Worm (Caenorhabditis elegans) whole organism, L4 larva: Measurements from ENCODE around the gene acr-7.

Source experiments
- D1046.2 ChIP-seq: fragments of 200-800 bp; sonication (Bioruptor generic); IDR thresholded peaks from 2 replicates; pipeline ENCODE4 v1.3.6; 2022; ENCODE audit warnings: missing genetic modification characterization, missing compliant biosample characterization
- F10B5.3 ChIP-seq: sonication (generic microtip); optimal IDR thresholded peaks from 2 replicates; lab custom pipeline; 2016; ENCODE audit warnings: mild to moderate bottlenecking, missing genetic modification characterization, missing compliant biosample characterization
- F44E2.7 ChIP-seq: fragments of 200-800 bp; sonication (Bioruptor generic); IDR thresholded peaks from 2 replicates; pipeline ENCODE4 v2.1.2; 2022; ENCODE audit warnings: missing genetic modification characterization, missing compliant biosample characterization
- T20F7.1 ChIP-seq: fragments of 200-800 bp; sonication (Bioruptor generic); optimal IDR thresholded peaks from 2 replicates; lab custom pipeline; 2018; ENCODE audit warnings: mild to moderate bottlenecking, missing genetic modification characterization, missing compliant biosample characterization
- Y105C5A.15 ChIP-seq: fragments of 200-800 bp; sonication (Bioruptor generic); IDR thresholded peaks from 2 replicates; pipeline ENCODE4 v1.3.6; 2022; ENCODE audit warnings: missing genetic modification characterization, missing compliant biosample characterization
- Y48G9A.11 ChIP-seq: fragments of 200-800 bp; sonication (Bioruptor generic); IDR thresholded peaks from 2 replicates; pipeline ENCODE4 v1.3.6; 2022; ENCODE audit warnings: missing genetic modification reagents, missing genetic modification characterization, missing compliant biosample characterization
- ZK337.2 ChIP-seq: fragments of 200-800 bp; sonication (Bioruptor generic); IDR thresholded peaks from 2 replicates; pipeline ENCODE4 v1.3.6; 2022; ENCODE audit warnings: missing genetic modification reagents, missing genetic modification characterization, missing compliant biosample characterization
- aha-1 ChIP-seq: fragments of 150-350 bp; peaks from one replicate; lab custom pipeline; 2014; ENCODE audit warnings: missing biosample characterization, missing genetic modification characterization
- aly-2 ChIP-seq: sonication (generic microtip); optimal IDR thresholded peaks from 2 replicates; lab custom pipeline; 2018; ENCODE audit warnings: missing biosample characterization, missing genetic modification characterization
- arid-1 ChIP-seq: fragments of 200-800 bp; sonication (Bioruptor generic); conservative IDR thresholded peaks from 2 replicates; pipeline ENCODE4 v1.3.6; 2022; ENCODE audit warnings: missing genetic modification reagents, missing genetic modification characterization, missing compliant biosample characterization
- ces-1 ChIP-seq: fragments of 150-350 bp; sonication (generic microtip); optimal IDR thresholded peaks from 4 replicates; lab custom pipeline; 2014; ENCODE audit warnings: missing biosample characterization, missing genetic modification reagents, missing genetic modification characterization
- daf-12 ChIP-seq: fragments of 150-350 bp; optimal IDR thresholded peaks from 2 replicates; lab custom pipeline; 2014; ENCODE audit warnings: missing biosample characterization, missing genetic modification reagents, missing genetic modification characterization
- daf-16 ChIP-seq, 3 experiments: sonication (generic microtip); optimal IDR thresholded peaks; 2 replicates each; lab custom pipeline; 2016 to 2017; ENCODE audit warnings: missing genetic modification characterization in 3 of 3, missing genetic modification reagents in 3 of 3, mild to moderate bottlenecking in 2 of 3, missing compliant biosample characterization in 2 of 3, missing biosample characterization in 1 of 3, moderate library complexity in 1 of 3
- dmd-6 ChIP-seq: fragments of 200-800 bp; sonication (Bioruptor generic); IDR thresholded peaks from 2 replicates; pipeline ENCODE4 v1.3.6; 2022; ENCODE audit warnings: missing genetic modification reagents, missing genetic modification characterization, missing compliant biosample characterization
- duxl-1 ChIP-seq: sonication (generic microtip); optimal IDR thresholded peaks from 2 replicates; lab custom pipeline; 2016; ENCODE audit warnings: mild to moderate bottlenecking, missing genetic modification characterization, moderate library complexity, missing compliant biosample characterization; ENCODE audit not compliant: poor library complexity
- fkh-10 ChIP-seq: fragments of 150-350 bp; optimal IDR thresholded peaks from 2 replicates; lab custom pipeline; 2014; ENCODE audit warnings: missing biosample characterization, missing genetic modification reagents, missing genetic modification characterization
- gei-8 ChIP-seq: fragments of 200-800 bp; sonication (Bioruptor generic); optimal IDR thresholded peaks from 2 replicates; lab custom pipeline; 2018; ENCODE audit warnings: mild to moderate bottlenecking, missing genetic modification characterization, missing compliant biosample characterization
- hif-1 ChIP-seq, 2 experiments: sonication (generic microtip); optimal IDR thresholded peaks; 2 replicates each; lab custom pipeline; 2016 to 2017; ENCODE audit warnings: missing compliant biosample characterization in 2 of 2, missing genetic modification characterization in 2 of 2, missing genetic modification reagents in 2 of 2, missing genotype in 2 of 2, mild to moderate bottlenecking in 1 of 2
- hlh-30 ChIP-seq: sonication (generic microtip); optimal IDR thresholded peaks from 2 replicates; lab custom pipeline; 2017; ENCODE audit warnings: antibody characterized with exemption, mild to moderate bottlenecking, missing genetic modification characterization, missing compliant biosample characterization; ENCODE audit not compliant: insufficient read depth
- jun-1 ChIP-seq: fragments of 150-350 bp; optimal IDR thresholded peaks from 2 replicates; lab custom pipeline; 2014; ENCODE audit warnings: missing biosample characterization, missing genetic modification reagents, missing genetic modification characterization
- lin-1 ChIP-seq: fragments of 200-800 bp; sonication (Bioruptor generic); IDR thresholded peaks from 2 replicates; pipeline ENCODE4 v1.3.6; 2022; ENCODE audit warnings: missing genetic modification reagents, missing genetic modification characterization, missing compliant biosample characterization
- lin-38 ChIP-seq: fragments of 200-800 bp; sonication (Bioruptor generic); IDR thresholded peaks from 2 replicates; pipeline ENCODE4 v1.3.6; 2022; ENCODE audit warnings: missing genetic modification reagents, missing genetic modification characterization, missing compliant biosample characterization
- lir-3 ChIP-seq: sonication (generic microtip); optimal IDR thresholded peaks from 2 replicates; lab custom pipeline; 2016; ENCODE audit warnings: mild to moderate bottlenecking, missing genetic modification characterization, missing compliant biosample characterization
- lsy-2 ChIP-seq, 2 experiments: fragments of 150-350 bp in 1 of 2; sonication (generic microtip) in 1 of 2; optimal IDR thresholded peaks; 2 replicates each; lab custom pipeline; 2014 to 2017; ENCODE audit warnings: missing biosample characterization in 2 of 2, missing genetic modification characterization in 2 of 2
- madf-5 ChIP-seq, 2 experiments: fragments of 200-800 bp; sonication (Bioruptor generic); IDR thresholded peaks; 2 replicates each; pipeline ENCODE4 v1.3.6; 2022; ENCODE audit warnings: missing compliant biosample characterization in 2 of 2, missing genetic modification characterization in 2 of 2
- mdl-1 ChIP-seq, 2 experiments: fragments of 150-350 bp in 1 of 2; sonication (generic microtip) in 1 of 2; optimal IDR thresholded peaks; 2 replicates each; lab custom pipeline; 2014 to 2017; ENCODE audit warnings: missing biosample characterization in 2 of 2, missing genetic modification characterization in 2 of 2
- mdt-29 ChIP-seq: fragments of 200-800 bp; sonication (Bioruptor generic); IDR thresholded peaks from 2 replicates; pipeline ENCODE4 v1.3.6; 2022; ENCODE audit warnings: missing genetic modification reagents, missing genetic modification characterization, missing compliant biosample characterization
- mep-1 ChIP-seq: fragments of 150-350 bp; sonication (generic microtip); optimal IDR thresholded peaks from 3 replicates; lab custom pipeline; 2014; ENCODE audit warnings: missing biosample characterization, missing genetic modification characterization
- nhr-102 ChIP-seq: sonication (generic microtip); optimal IDR thresholded peaks from 2 replicates; lab custom pipeline; 2016; ENCODE audit warnings: mild to moderate bottlenecking, missing genetic modification characterization, moderate library complexity, missing compliant biosample characterization
- nhr-11 ChIP-seq: fragments of 150-350 bp; optimal IDR thresholded peaks from 2 replicates; lab custom pipeline; 2014; ENCODE audit warnings: missing biosample characterization, missing genetic modification characterization
- nhr-237 ChIP-seq: sonication (generic microtip); optimal IDR thresholded peaks from 2 replicates; lab custom pipeline; 2017; ENCODE audit warnings: missing biosample characterization, missing genetic modification characterization
- nhr-28 ChIP-seq: fragments of 150-350 bp; optimal IDR thresholded peaks from 2 replicates; lab custom pipeline; 2014; ENCODE audit warnings: missing biosample characterization, missing genetic modification characterization
- nhr-48 ChIP-seq: sonication (generic microtip); optimal IDR thresholded peaks from 2 replicates; lab custom pipeline; 2016; ENCODE audit warnings: mild to moderate bottlenecking, missing genetic modification characterization, missing compliant biosample characterization
- snpc-1.2 ChIP-seq: fragments of 200-800 bp; sonication (Bioruptor generic); IDR thresholded peaks from 2 replicates; pipeline ENCODE4 v1.3.6; 2022; ENCODE audit warnings: missing genetic modification reagents, missing genetic modification characterization, missing compliant biosample characterization
- spr-1 ChIP-seq: sonication (generic microtip); optimal IDR thresholded peaks from 2 replicates; lab custom pipeline; 2016; ENCODE audit warnings: mild to moderate bottlenecking, missing genetic modification characterization, missing compliant biosample characterization
- tra-1 ChIP-seq: fragments of 200-800 bp; sonication (Bioruptor generic); IDR thresholded peaks from 2 replicates; pipeline ENCODE4 v1.3.6; 2022; ENCODE audit warnings: missing genetic modification reagents, missing genetic modification characterization, missing compliant biosample characterization
- unc-130 ChIP-seq: sonication (generic microtip); optimal IDR thresholded peaks from 2 replicates; lab custom pipeline; 2016; ENCODE audit warnings: missing genetic modification reagents, missing genetic modification characterization, missing compliant biosample characterization
- unc-62 ChIP-seq, 3 experiments: fragments of 150-350 bp in 1 of 3; sonication (generic microtip); optimal IDR thresholded peaks in 2 of 3; peaks in 1 of 3; 1 replicate in 1 of 3; 2 replicates in 2 of 3; lab custom pipeline; 2014 to 2017; ENCODE audit warnings: missing biosample characterization in 3 of 3, missing genetic modification characterization in 3 of 3, missing genetic modification reagents in 3 of 3, missing genotype in 1 of 3
- vab-7 ChIP-seq: fragments of 200-800 bp; sonication (Bioruptor generic); IDR thresholded peaks from 2 replicates; pipeline ENCODE4 v1.3.6; 2022; ENCODE audit warnings: missing genetic modification reagents, missing genetic modification characterization, missing compliant biosample characterization
- zip-11 ChIP-seq: fragments of 200-800 bp; sonication (Bioruptor generic); IDR thresholded peaks from 2 replicates; pipeline ENCODE4 v1.3.6; 2022; ENCODE audit warnings: missing genetic modification characterization, missing compliant biosample characterization
- zip-2 ChIP-seq: fragments of 150-350 bp; optimal IDR thresholded peaks from 2 replicates; lab custom pipeline; 2014; ENCODE audit warnings: missing biosample characterization, missing genetic modification characterization
- ztf-11 ChIP-seq: fragments of 150-350 bp; optimal IDR thresholded peaks from 2 replicates; lab custom pipeline; 2014; ENCODE audit warnings: missing biosample characterization, missing genetic modification characterization
- ztf-7 ChIP-seq: fragments of 150-350 bp; optimal IDR thresholded peaks from 2 replicates; lab custom pipeline; 2014; ENCODE audit warnings: missing biosample characterization, missing genetic modification characterization

Gene acr-7

ce11 chrII:7870632-7871031 is 21.0 kb upstream of the acr-7 start (continued):
- TF ChIP-seq mep-1 (peak; percentile 46), hif-1 (tag; optimal IDR thresholded peaks at IDR 0.05; lab: Kevin White, UChicago) (peak in 1 of 2 experiments; percentile 37)

- TF ChIP-seq fkh-10, result no peak
- no peak for TF ChIP-seq gei-8 (GFP tag; lab: Kevin White, UChicago)
- TF ChIP-seq aha-1 (tag; lab: Kevin White, UChicago), result peak; percentile 64
- no peak for TF ChIP-seq ZK337.2 (GFP tag; lab: Robert Waterston, UW)
Measured at ce11 chrII:7870062-7870461, 20.5 kb upstream of the acr-7 start, which contains the start of gene ztf-17. Gene ztf-17, minus strand, starts transcription at chrII:7870162.

- TF ChIP-seq T20F7.1 (GFP tag; lab: Kevin White, UChicago), result peak; percentile 20
- peak; percentile 46 for TF ChIP-seq lin-38 (GFP tag; lab: Robert Waterston, UW)
- TF ChIP-seq arid-1 (GFP tag; lab: Robert Waterston, UW), result 0 out of 2 replicates have a peak, but pooled peaks have one; percentile 11
- no peak for TF ChIP-seq jun-1 (tag; lab: Kevin White, UChicago)
- TF ChIP-seq unc-130 (GFP tag; lab: Kevin White, UChicago), result peak; percentile 40
- no peak for TF ChIP-seq lin-1
- peak; percentile 0 for TF ChIP-seq duxl-1 (tag; lab: Kevin White, UChicago)
- no peak for TF ChIP-seq Y48G9A.11 (GFP tag; lab: Robert Waterston, UW)
- TF ChIP-seq ces-1 (GFP tag; lab: Kevin White, UChicago), result no peak
- peak; percentile 9 for TF ChIP-seq F10B5.3 (tag; lab: Kevin White, UChicago)
- peak in 1 of 2 experiments; percentile 33 for TF ChIP-seq daf-16 (GFP tag; optimal IDR thresholded peaks at IDR 0.05; lab: Kevin White, UChicago)
- TF ChIP-seq daf-16 (tag; optimal IDR thresholded peaks at IDR 0.05; lab: Kevin White, UChicago), result no peak
- peak; percentile 28; the same call in 1 of the 2 replicates for TF ChIP-seq Y105C5A.15 (GFP tag; lab: Robert Waterston, UW)
- no peak for TF ChIP-seq zip-11 (GFP tag; lab: Robert Waterston, UW)
- peak in 1 of 2 experiments; percentile 8 for TF ChIP-seq lsy-2 (tag; optimal IDR thresholded peaks at IDR 0.05; lab: Kevin White, UChicago)
- peak; percentile 12 for TF ChIP-seq mep-1
- TF ChIP-seq madf-5 (GFP tag; IDR thresholded peaks at IDR 0.05; lab: Robert Waterston, UW), result no peak
Measured at ce11 chrII:7866081-7866480, 16.5 kb upstream of the acr-7 start.

ce11 chrII:7864892-7865291 is 15.3 kb upstream of the acr-7 start:
- TF ChIP-seq vab-7 (no peak), F44E2.7 (GFP tag; lab: Robert Waterston, UW) (no peak), D1046.2 (no peak), aha-1 (tag; lab: Kevin White, UChicago) (peak; percentile 66), dmd-6 (GFP tag; lab: Robert Waterston, UW) (no peak), aly-2 (tag; lab: Kevin White, UChicago) (no peak), unc-62 (GFP tag; optimal IDR thresholded peaks at IDR 0.05 in 1 of 2; lab: Kevin White, UChicago) (peak in 1 of 2 experiments; percentile 50), unc-62 (tag; optimal IDR thresholded peaks at IDR 0.05; lab: Kevin White, UChicago) (no peak), ztf-7 (tag; lab: Kevin White, UChicago) (no peak)

ce11 chrII:7864207-7864606 is 14.6 kb upstream of the acr-7 start, which contains the start of gene ostb-1:
Gene ostb-1, plus strand, starts transcription at chrII:7864507.
- TF ChIP-seq daf-12 (tag; lab: Kevin White, UChicago) (no peak), lin-38 (GFP tag; lab: Robert Waterston, UW) (peak; percentile 14; the same call in 1 of the 2 replicates), hif-1 (tag; optimal IDR thresholded peaks at IDR 0.05; lab: Kevin White, UChicago) (no peak), vab-7 (no peak), zip-2 (tag; lab: Kevin White, UChicago) (no peak), tra-1 (GFP tag; lab: Robert Waterston, UW) (no peak), spr-1 (tag; lab: Kevin White, UChicago) (no peak), nhr-48 (tag; lab: Kevin White, UChicago) (no peak), nhr-11 (tag; lab: Kevin White, UChicago) (no peak), mdl-1 (tag; optimal IDR thresholded peaks at IDR 0.05; lab: Kevin White, UChicago) (no peak), snpc-1.2 (GFP tag; lab: Robert Waterston, UW) (no peak), mdt-29 (GFP tag; lab: Robert Waterston, UW) (no peak), lir-3 (tag; lab: Kevin White, UChicago) (no peak), nhr-28 (tag; lab: Kevin White, UChicago) (no peak), hlh-30 (peak; percentile 2), ztf-11 (tag; lab: Kevin White, UChicago) (no peak), lin-1 (no peak), F10B5.3 (tag; lab: Kevin White, UChicago) (no peak), nhr-237 (tag; lab: Kevin White, UChicago) (no peak), nhr-102 (tag; lab: Kevin White, UChicago) (no peak)
